Worm (Caenorhabditis elegans): ENCODE results near the gene C02F5.3.

ce11 chrIII:8275871-8276270 is 30.2 kb downstream of the C02F5.3 start, which contains the start of gene clec-160:
- TF ChIP-seq ztf-11 (tag; optimal IDR thresholded peaks at IDR 0.05) (no peak), sem-2 (GFP tag; optimal IDR thresholded peaks at IDR 0.05) (no peak), snpc-4 (tag; optimal IDR thresholded peaks at IDR 0.05) (no peak), elt-1 (tag; optimal IDR thresholded peaks at IDR 0.05; ENCODE audit: borderline replicate concordance, insufficient read depth) (no peak)
